Fruit fly (Drosophila melanogaster) whole organism, prepupa: ENCODE measurements around the gene Vps16A.

ENCODE experiments used
- CG10669 ChIP-seq: fragments of 200-800 bp; sonication (Bioruptor generic); optimal IDR thresholded peaks from 3 replicates; lab custom pipeline; 2018; ENCODE audit warnings: missing biosample characterization, mild to moderate bottlenecking, missing genetic modification characterization, moderate library complexity
- CG11294 ChIP-seq: fragments of 200-800 bp; sonication (Bioruptor generic); IDR thresholded peaks from 2 replicates; pipeline ENCODE4 v1.3.6; 2022; ENCODE audit warnings: missing biosample characterization, missing genetic modification characterization
- CG15336 ChIP-seq: fragments of 200-800 bp; sonication (Bioruptor generic); IDR thresholded peaks from 2 replicates; pipeline ENCODE4 v1.3.6; 2022; ENCODE audit warnings: missing biosample characterization, missing genetic modification characterization
- CG31627 ChIP-seq: fragments of 200-800 bp; sonication (Bioruptor generic); optimal IDR thresholded peaks from 3 replicates; lab custom pipeline; 2016; ENCODE audit warnings: missing biosample characterization, missing genetic modification characterization
- CG3919 ChIP-seq: fragments of 200-800 bp; sonication (Bioruptor generic); optimal IDR thresholded peaks from 3 replicates; lab custom pipeline; 2016; ENCODE audit warnings: missing biosample characterization, missing genetic modification characterization
- CG4318 ChIP-seq: fragments of 200-800 bp; sonication (Bioruptor generic); optimal IDR thresholded peaks from 3 replicates; lab custom pipeline; 2017; ENCODE audit warnings: missing biosample characterization, mild to moderate bottlenecking, missing genetic modification characterization
- CG6276 ChIP-seq: fragments of 200-800 bp; sonication (Bioruptor generic); optimal IDR thresholded peaks from 2 replicates; lab custom pipeline; 2017; ENCODE audit warnings: missing biosample characterization, mild to moderate bottlenecking, missing genetic modification characterization
- CG7368 ChIP-seq: fragments of 200-800 bp; sonication (Bioruptor generic); optimal IDR thresholded peaks from 3 replicates; lab custom pipeline; 2016; ENCODE audit warnings: missing biosample characterization, missing genetic modification characterization
- CG9139 ChIP-seq: fragments of 200-800 bp; sonication (Bioruptor generic); optimal IDR thresholded peaks from 3 replicates; lab custom pipeline; 2017; ENCODE audit warnings: missing biosample characterization, mild to moderate bottlenecking, missing genetic modification characterization
- Eip75B ChIP-seq: fragments of 200-800 bp; sonication (Bioruptor generic); optimal IDR thresholded peaks from 3 replicates; lab custom pipeline; 2016; ENCODE audit warnings: missing biosample characterization, missing genetic modification characterization
- Eip78C ChIP-seq: fragments of 200-800 bp; sonication (Bioruptor generic); peaks from one replicate; lab custom pipeline; 2016; ENCODE audit warnings: missing biosample characterization, missing genetic modification characterization
- Eip93F ChIP-seq: fragments of 200-800 bp; sonication (Bioruptor generic); optimal IDR thresholded peaks from 2 replicates; lab custom pipeline; 2016; ENCODE audit warnings: missing biosample characterization, mild to moderate bottlenecking, missing genetic modification characterization
- Ets21C ChIP-seq: fragments of 200-800 bp; sonication (Bioruptor generic); optimal IDR thresholded peaks from 3 replicates; lab custom pipeline; 2016; ENCODE audit warnings: missing biosample characterization, missing genetic modification characterization
- Gug ChIP-seq: fragments of 200-800 bp; sonication (Bioruptor generic); IDR thresholded peaks from 2 replicates; pipeline ENCODE4 v1.3.6; 2022; ENCODE audit warnings: missing biosample characterization, missing genetic modification characterization
- Hr38 ChIP-seq: sonication (Bioruptor generic); optimal IDR thresholded peaks from 2 replicates; lab custom pipeline; 2016; ENCODE audit warnings: missing biosample characterization, missing genetic modification characterization
- Hr39 ChIP-seq: fragments of 200-800 bp; sonication (Bioruptor generic); optimal IDR thresholded peaks from 2 replicates; lab custom pipeline; 2016; ENCODE audit warnings: missing biosample characterization, missing genetic modification characterization
- Lpt ChIP-seq: fragments of 200-800 bp; sonication (Bioruptor generic); optimal IDR thresholded peaks from 3 replicates; lab custom pipeline; 2016; ENCODE audit warnings: missing biosample characterization, missing genetic modification characterization
- Met ChIP-seq: fragments of 200-800 bp; sonication (Bioruptor generic); optimal IDR thresholded peaks from 3 replicates; lab custom pipeline; 2016; ENCODE audit warnings: missing biosample characterization, missing genetic modification characterization
- Smox ChIP-seq: fragments of 200-800 bp; sonication (Bioruptor generic); optimal IDR thresholded peaks from 3 replicates; lab custom pipeline; 2016; ENCODE audit warnings: missing biosample characterization, missing genetic modification characterization
- Sox14 ChIP-seq: fragments of 200-800 bp; sonication (Bioruptor generic); optimal IDR thresholded peaks from 3 replicates; lab custom pipeline; 2016; ENCODE audit warnings: missing biosample characterization, missing genetic modification characterization
- Sox15 ChIP-seq: fragments of 200-800 bp; sonication (Bioruptor generic); optimal IDR thresholded peaks from 3 replicates; lab custom pipeline; 2016; ENCODE audit warnings: missing biosample characterization, missing genetic modification characterization
- achi ChIP-seq: fragments of 200-800 bp; sonication (Bioruptor generic); optimal IDR thresholded peaks from 3 replicates; lab custom pipeline; 2016; ENCODE audit warnings: missing biosample characterization, missing genetic modification characterization
- dac ChIP-seq: fragments of 200-800 bp; sonication (Bioruptor generic); optimal IDR thresholded peaks from 2 replicates; lab custom pipeline; 2017; ENCODE audit warnings: missing biosample characterization, mild to moderate bottlenecking, missing genetic modification characterization
- eg ChIP-seq: fragments of 200-800 bp; sonication (Bioruptor generic); IDR thresholded peaks from 3 replicates; pipeline ENCODE4 v1.3.6; 2022; ENCODE audit warnings: missing biosample characterization, missing genetic modification characterization
- fd85E ChIP-seq: fragments of 200-800 bp; sonication (Bioruptor generic); optimal IDR thresholded peaks from 3 replicates; lab custom pipeline; 2016; ENCODE audit warnings: missing biosample characterization, missing genetic modification characterization
- fkh ChIP-seq: fragments of 200-800 bp; sonication (Bioruptor generic); optimal IDR thresholded peaks from 3 replicates; lab custom pipeline; 2017; ENCODE audit warnings: missing biosample characterization, mild to moderate bottlenecking, missing genetic modification characterization, moderate library complexity
- lz ChIP-seq: fragments of 200-800 bp; sonication (Bioruptor generic); optimal IDR thresholded peaks from 3 replicates; lab custom pipeline; 2016; ENCODE audit warnings: missing biosample characterization, missing genetic modification characterization
- net ChIP-seq: fragments of 200-800 bp; sonication (Bioruptor generic); optimal IDR thresholded peaks from 3 replicates; lab custom pipeline; 2016; ENCODE audit warnings: missing biosample characterization, missing genetic modification characterization
- salr ChIP-seq, 2 experiments: fragments of 200-800 bp; sonication (Bioruptor generic); optimal IDR thresholded peaks; 3 replicates each; lab custom pipeline; 2016 to 2018; ENCODE audit warnings: missing biosample characterization in 2 of 2, missing genetic modification characterization in 2 of 2, mild to moderate bottlenecking in 1 of 2
- ss ChIP-seq, 2 experiments: fragments of 200-800 bp; sonication (Bioruptor generic); optimal IDR thresholded peaks; 2 replicates in 1 of 2; 3 replicates in 1 of 2; lab custom pipeline; 2017 to 2018; ENCODE audit warnings: mild to moderate bottlenecking in 2 of 2, missing biosample characterization in 2 of 2, missing genetic modification characterization in 2 of 2, moderate library complexity in 1 of 2
- svp ChIP-seq: fragments of 200-800 bp; sonication (Bioruptor generic); peaks from one replicate; lab custom pipeline; 2016; ENCODE audit warnings: missing biosample characterization, missing genetic modification characterization
- topi ChIP-seq: fragments of 200-800 bp; sonication (Bioruptor generic); optimal IDR thresholded peaks from 3 replicates; lab custom pipeline; 2016; ENCODE audit warnings: missing biosample characterization, missing genetic modification characterization

Gene Vps16A

dm6 chr3R:9250868-9251267, 16.0 kb upstream of the Vps16A start (continued):
- TF ChIP-seq CG6276 (GFP tag; lab: Kevin White, UChicago), result no peak
- peak; percentile 94 for TF ChIP-seq Hr39 (GFP tag; lab: Kevin White, UChicago)
- TF ChIP-seq Met (GFP tag; lab: Kevin White, UChicago), result peak; percentile 95
- no peak for TF ChIP-seq fkh
- peak; percentile 94 for TF ChIP-seq CG31627
- TF ChIP-seq topi, result peak; percentile 93
- TF ChIP-seq lz (GFP tag; lab: Kevin White, UChicago), result peak; percentile 92
- TF ChIP-seq Sox15, result peak; percentile 77
- TF ChIP-seq Hr38 (GFP tag; lab: Kevin White, UChicago), result no peak
- TF ChIP-seq CG4318 (GFP tag; lab: Kevin White, UChicago), result peak; percentile 82
- TF ChIP-seq Smox (GFP tag; lab: Kevin White, UChicago), result peak; percentile 92
- TF ChIP-seq Sox14, result peak; percentile 89
- peak; percentile 88 for TF ChIP-seq achi (GFP tag; lab: Kevin White, UChicago)
- TF ChIP-seq ss (GFP tag; optimal IDR thresholded peaks at IDR 0.05; lab: Kevin White, UChicago), result peak; percentile 44 to 47
- peak; percentile 26 for TF ChIP-seq fd85E (GFP tag; lab: Kevin White, UChicago)
- TF ChIP-seq, all 60 proteins: peak for 52

DNA sequence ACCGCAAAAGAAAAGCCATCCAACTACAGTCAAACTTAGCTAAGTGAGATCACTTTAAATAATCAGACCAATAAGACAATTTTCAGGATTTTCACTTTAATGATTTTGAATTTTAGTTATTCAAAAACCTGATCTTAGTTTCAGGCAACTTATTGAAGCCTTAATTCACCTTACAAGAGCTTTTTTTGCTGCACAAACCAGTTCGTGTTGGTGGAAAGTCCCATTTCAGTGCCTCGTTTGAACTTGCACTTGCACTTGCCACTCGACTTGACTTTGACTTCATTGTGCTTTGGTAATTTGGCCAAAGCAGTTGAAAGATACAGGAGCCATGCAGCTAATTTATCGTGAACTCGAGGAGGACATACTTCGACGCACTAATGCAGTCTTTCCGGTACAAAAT, 15.3 kb upstream of the Vps16A start, which contains the start of gene St2:
Gene St2, plus strand, starts transcription at position 301 of the 400 bp plus-strand sequence.
- TF ChIP-seq Eip78C (GFP tag; lab: Kevin White, UChicago) (peak; percentile 43), CG15336 (no peak), CG11294 (GFP tag; lab: Robert Waterston, UW) (no peak), Met (GFP tag; lab: Kevin White, UChicago) (no peak), svp (GFP tag; lab: Kevin White, UChicago) (no peak), CG9139 (GFP tag; lab: Kevin White, UChicago) (no peak), topi (no peak), Sox14 (no peak), CG3919 (GFP tag; lab: Kevin White, UChicago) (no peak)

DNA sequence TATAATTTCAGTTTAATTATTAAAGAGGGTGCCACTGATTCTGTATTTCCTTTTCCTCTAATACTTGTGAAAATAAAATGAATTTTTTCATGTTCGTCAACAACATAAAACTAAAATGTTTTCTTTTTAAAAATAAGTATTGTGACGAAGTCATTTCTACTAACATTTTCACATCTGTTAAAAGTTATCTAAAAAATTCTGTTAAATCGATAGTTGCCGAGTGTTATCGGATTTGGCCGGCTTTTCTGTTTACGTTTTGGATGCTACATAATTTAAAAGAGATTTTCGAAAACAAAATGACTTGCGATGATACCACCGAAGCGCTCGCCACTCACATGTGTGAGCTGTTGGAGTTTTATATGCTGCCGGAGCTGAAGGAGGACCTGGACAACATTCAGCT, 12.0 kb upstream of the Vps16A start, which contains the start of gene CG16734:
Gene CG16734, plus strand, starts transcription at position 255 of the 400 bp plus-strand sequence.
- TF ChIP-seq CG10669 (GFP tag; lab: Kevin White, UChicago) (no peak), Sox14 (no peak), Ets21C (GFP tag; lab: Kevin White, UChicago) (no peak), CG7368 (no peak), salr (GFP tag; optimal IDR thresholded peaks at IDR 0.05; lab: Kevin White, UChicago) (no peak), fkh (no peak), CG9139 (GFP tag; lab: Kevin White, UChicago) (no peak), Eip93F (no peak), CG3919 (GFP tag; lab: Kevin White, UChicago) (no peak), Gug (GFP tag; lab: Robert Waterston, UW) (no peak), svp (GFP tag; lab: Kevin White, UChicago) (no peak)

dm6 chr3R:9257616-9258015, 9.2 kb upstream of the Vps16A start, which contains the start of gene CG16736:
Gene CG16736, minus strand, starts transcription at chr3R:9257716.
- no peak for TF ChIP-seq CG15336
- no peak for TF ChIP-seq eg (GFP tag; lab: Robert Waterston, UW)
- TF ChIP-seq net (GFP tag; lab: Kevin White, UChicago), result no peak
- no peak for TF ChIP-seq CG4318 (GFP tag; lab: Kevin White, UChicago)
- no peak for TF ChIP-seq CG31627

dm6 chr3R:9258252-9259225, 8.3 kb upstream of the Vps16A start, which contains the start of the genes Ibf2 and Ibf1:
Gene Ibf2, minus strand, starts transcription at chr3R:9258501.
Gene Ibf1, plus strand, starts transcription at chr3R:9258964.
- TF ChIP-seq Ets21C (GFP tag; lab: Kevin White, UChicago) (no peak), Lpt (no peak), Eip78C (GFP tag; lab: Kevin White, UChicago) (peak; percentile 13), Eip75B (GFP tag; lab: Kevin White, UChicago) (no peak), dac (GFP tag; lab: Kevin White, UChicago) (no peak), CG10669 (GFP tag; lab: Kevin White, UChicago) (no peak)
- TF ChIP-seq, all 60 proteins: peak for 1
